Fruit fly (Drosophila melanogaster) whole organism, embryonic: ENCODE data around the gene CG15347.
A peak's percentile ranks its signal among the peaks of the same experiment; 100 is the strongest.

Experiments used
- Asciz ChIP-seq: fragments of 200-800 bp; sonication (Bioruptor generic); optimal IDR thresholded peaks from 2 replicates; lab custom pipeline; 2017; ENCODE audit warnings: missing biosample characterization, mild to moderate bottlenecking, missing genetic modification characterization, missing genetic modification reagents
- BEAF-32 ChIP-seq: fragments of 200-800 bp; sonication (Bioruptor generic); optimal IDR thresholded peaks from 3 replicates; lab custom pipeline; 2017; ENCODE audit warnings: missing biosample characterization, missing genetic modification characterization, mild to moderate bottlenecking, moderate library complexity, missing genetic modification reagents
- CG12391 ChIP-seq: fragments of 200-800 bp; sonication (Bioruptor generic); optimal IDR thresholded peaks from 3 replicates; lab custom pipeline; 2018; ENCODE audit warnings: missing biosample characterization, mild to moderate bottlenecking, missing genetic modification characterization, moderate library complexity
- CG15479 ChIP-seq: fragments of 200-800 bp; sonication (Bioruptor generic); optimal IDR thresholded peaks from 3 replicates; lab custom pipeline; 2019; ENCODE audit warnings: missing biosample characterization, mild to moderate bottlenecking, missing genetic modification characterization, moderate library complexity
- CG17186 ChIP-seq: fragments of 200-800 bp; sonication (Bioruptor generic); optimal IDR thresholded peaks from 3 replicates; lab custom pipeline; 2017; ENCODE audit warnings: missing biosample characterization, missing genetic modification reagents, missing genetic modification characterization
- CG17829 ChIP-seq: fragments of 200-800 bp; optimal IDR thresholded peaks from 2 replicates; lab custom pipeline; 2019; ENCODE audit warnings: missing biosample characterization, mild to moderate bottlenecking, missing genetic modification characterization, moderate library complexity
- CG2712 ChIP-seq: fragments of 200-800 bp; optimal IDR thresholded peaks from 3 replicates; lab custom pipeline; 2019; ENCODE audit warnings: missing biosample characterization, mild to moderate bottlenecking, missing genetic modification characterization, moderate library complexity
- CG2889 ChIP-seq: fragments of 200-800 bp; sonication (Bioruptor generic); IDR thresholded peaks from 3 replicates; pipeline ENCODE4 v1.3.6; 2022; ENCODE audit warnings: missing biosample characterization, missing genetic modification characterization
- CG3847 ChIP-seq: fragments of 200-800 bp; sonication (Bioruptor generic); IDR thresholded peaks from 2 replicates; pipeline ENCODE4 v1.3.6; 2022; ENCODE audit warnings: missing biosample characterization, missing genetic modification characterization
- CG3995 ChIP-seq: fragments of 200-800 bp; sonication (Bioruptor generic); optimal IDR thresholded peaks from 3 replicates; lab custom pipeline; 2016; ENCODE audit warnings: missing biosample characterization, missing genetic modification characterization
- CG4617 ChIP-seq: fragments of 200-800 bp; sonication (Bioruptor generic); optimal IDR thresholded peaks from 3 replicates; lab custom pipeline; 2016; ENCODE audit warnings: missing biosample characterization, missing genetic modification characterization, borderline replicate concordance
- CG7786 ChIP-seq: fragments of 200-800 bp; sonication (Bioruptor generic); optimal IDR thresholded peaks from 2 replicates; lab custom pipeline; 2016; ENCODE audit warnings: missing biosample characterization, missing genetic modification characterization
- CG7963 ChIP-seq: fragments of 200-800 bp; sonication (Bioruptor generic); IDR thresholded peaks from 3 replicates; pipeline ENCODE4 v1.3.6; 2022; ENCODE audit warnings: missing biosample characterization, missing genetic modification characterization; ENCODE audit not compliant: partially characterized antibody
- CG8924 ChIP-seq: fragments of 200-800 bp; optimal IDR thresholded peaks from 3 replicates; lab custom pipeline; 2019; ENCODE audit warnings: missing biosample characterization, mild to moderate bottlenecking, missing genetic modification characterization, moderate library complexity
- CG9817 ChIP-seq: fragments of 200-800 bp; sonication (Bioruptor generic); optimal IDR thresholded peaks from 2 replicates; lab custom pipeline; 2018; ENCODE audit warnings: missing biosample characterization, mild to moderate bottlenecking, missing genetic modification characterization, moderate library complexity
- Dp ChIP-seq: fragments of 200-800 bp; sonication (Bioruptor generic); optimal IDR thresholded peaks from 2 replicates; lab custom pipeline; 2018; ENCODE audit warnings: missing biosample characterization, mild to moderate bottlenecking, missing genetic modification characterization, moderate library complexity
- E2f2 ChIP-seq: fragments of 200-800 bp; sonication (Bioruptor generic); IDR thresholded peaks from 2 replicates; pipeline ENCODE4 v1.3.6; 2022; ENCODE audit warnings: missing biosample characterization, missing genetic modification characterization
- Fer1 ChIP-seq: fragments of 200-800 bp; sonication (Bioruptor generic); optimal IDR thresholded peaks from 2 replicates; lab custom pipeline; 2017; ENCODE audit warnings: missing biosample characterization, mild to moderate bottlenecking, missing genetic modification characterization
- HLH4C ChIP-seq: fragments of 200-800 bp; sonication (Bioruptor generic); IDR thresholded peaks from 3 replicates; pipeline ENCODE4 v1.3.6; 2022; ENCODE audit warnings: missing biosample characterization, missing genetic modification characterization; ENCODE audit not compliant: partially characterized antibody
- MESR4 ChIP-seq: fragments of 200-800 bp; sonication (Bioruptor generic); optimal IDR thresholded peaks from 2 replicates; lab custom pipeline; 2018; ENCODE audit warnings: missing biosample characterization, mild to moderate bottlenecking, missing genetic modification characterization, moderate library complexity
- Mad ChIP-seq: fragments of 200-800 bp; sonication (Bioruptor generic); optimal IDR thresholded peaks from 2 replicates; lab custom pipeline; 2016; ENCODE audit warnings: missing biosample characterization, missing genetic modification characterization
- Med ChIP-seq: fragments of 200-800 bp; sonication (Bioruptor generic); peaks from one replicate; lab custom pipeline; 2016; ENCODE audit warnings: missing biosample characterization, missing genetic modification characterization, mild to moderate bottlenecking, inconsistent platforms, moderate library complexity
- Myb ChIP-seq: fragments of 200-800 bp; sonication (Bioruptor generic); optimal IDR thresholded peaks from 2 replicates; lab custom pipeline; 2016; ENCODE audit warnings: missing biosample characterization, missing genetic modification characterization
- Opbp ChIP-seq: fragments of 200-800 bp; sonication (Bioruptor generic); IDR thresholded peaks from 3 replicates; pipeline ENCODE4 v1.3.6; 2022; ENCODE audit warnings: missing biosample characterization, missing genetic modification characterization; ENCODE audit not compliant: partially characterized antibody
- Pdp1 ChIP-seq, 2 experiments: fragments of 200-800 bp; sonication (Bioruptor generic); optimal IDR thresholded peaks; 3 replicates each; lab custom pipeline; 2016; ENCODE audit warnings: missing biosample characterization in 2 of 2, missing genetic modification characterization in 2 of 2, mild to moderate bottlenecking in 1 of 2, moderate library complexity in 1 of 2
- Rfx ChIP-seq: fragments of 200-800 bp; sonication (Bioruptor generic); IDR thresholded peaks from 2 replicates; pipeline ENCODE4 v1.3.6; 2022; ENCODE audit warnings: missing biosample characterization, missing genetic modification characterization
- Sry-δ ChIP-seq: fragments of 200-800 bp; sonication (Bioruptor generic); optimal IDR thresholded peaks from 2 replicates; lab custom pipeline; 2016; ENCODE audit warnings: missing biosample characterization, missing genetic modification characterization
- Trl ChIP-seq, 3 experiments: fragments of >200 bp in 2 of 3; fragments of 200-800 bp in 1 of 3; sonication (Bioruptor generic) in 1 of 3; optimal IDR thresholded peaks; 2 replicates in 1 of 3; 3 replicates in 2 of 3; lab custom pipeline; 2016 to 2017; ENCODE audit warnings: missing biosample characterization in 1 of 3, missing genetic modification characterization in 1 of 3
- bsh ChIP-seq, 2 experiments: fragments of 200-800 bp; sonication (Bioruptor generic); optimal IDR thresholded peaks; 2 replicates each; lab custom pipeline; 2017 to 2018; ENCODE audit warnings: mild to moderate bottlenecking in 2 of 2, missing biosample characterization in 2 of 2, missing genetic modification characterization in 2 of 2, moderate library complexity in 1 of 2
- crp ChIP-seq, 2 experiments: fragments of 200-800 bp; sonication (Bioruptor generic); optimal IDR thresholded peaks; 2 replicates in 1 of 2; 3 replicates in 1 of 2; lab custom pipeline; 2017; ENCODE audit warnings: missing biosample characterization in 2 of 2, missing genetic modification characterization in 2 of 2, mild to moderate bottlenecking in 1 of 2, moderate library complexity in 1 of 2
- dati ChIP-seq: fragments of 200-800 bp; sonication (Bioruptor generic); IDR thresholded peaks from 2 replicates; pipeline ENCODE4 v1.3.6; 2022; ENCODE audit warnings: missing biosample characterization, missing genetic modification characterization
- dm ChIP-seq: fragments of 200-800 bp; sonication (Bioruptor generic); optimal IDR thresholded peaks from 3 replicates; lab custom pipeline; 2016; ENCODE audit warnings: missing biosample characterization, missing genetic modification characterization
- dmrt11E ChIP-seq: fragments of 200-800 bp; sonication (Bioruptor generic); optimal IDR thresholded peaks from 3 replicates; lab custom pipeline; 2018; ENCODE audit warnings: missing biosample characterization, mild to moderate bottlenecking, missing genetic modification characterization, moderate library complexity
- fd64A ChIP-seq: fragments of 200-800 bp; sonication (Bioruptor generic); optimal IDR thresholded peaks from 3 replicates; lab custom pipeline; 2018; ENCODE audit warnings: missing biosample characterization, mild to moderate bottlenecking, missing genetic modification characterization
- fu2 ChIP-seq: fragments of 200-800 bp; sonication (Bioruptor generic); optimal IDR thresholded peaks from 2 replicates; lab custom pipeline; 2016; ENCODE audit warnings: missing biosample characterization, missing genetic modification characterization
- jumu ChIP-seq: fragments of 200-800 bp; sonication (Bioruptor generic); optimal IDR thresholded peaks from 3 replicates; lab custom pipeline; 2016; ENCODE audit warnings: missing biosample characterization, missing genetic modification characterization
- knrl ChIP-seq: fragments of 200-800 bp; sonication (Bioruptor generic); IDR thresholded peaks from 3 replicates; pipeline ENCODE4 v1.3.6; 2022; ENCODE audit warnings: missing biosample characterization, missing genetic modification characterization; ENCODE audit not compliant: partially characterized antibody
- nmo ChIP-seq: fragments of 200-800 bp; sonication (Bioruptor generic); optimal IDR thresholded peaks from 2 replicates; lab custom pipeline; 2018; ENCODE audit warnings: missing biosample characterization, mild to moderate bottlenecking, missing genetic modification characterization, moderate library complexity
- phol ChIP-seq: fragments of 200-800 bp; sonication (Bioruptor generic); optimal IDR thresholded peaks from 3 replicates; lab custom pipeline; 2018; ENCODE audit warnings: missing biosample characterization, mild to moderate bottlenecking, missing genetic modification characterization, moderate library complexity
- pzg ChIP-seq: fragments of 200-800 bp; sonication (Bioruptor generic); optimal IDR thresholded peaks from 3 replicates; lab custom pipeline; 2018; ENCODE audit warnings: missing biosample characterization, mild to moderate bottlenecking, missing genetic modification characterization, moderate library complexity
- row ChIP-seq: fragments of 200-800 bp; sonication (Bioruptor generic); IDR thresholded peaks from 3 replicates; pipeline ENCODE4 v1.3.6; 2022; ENCODE audit warnings: missing biosample characterization, missing genetic modification characterization
- sens ChIP-seq: fragments of 200-800 bp; sonication (Bioruptor generic); peaks from one replicate; lab custom pipeline; 2016; ENCODE audit warnings: missing biosample characterization, missing genetic modification characterization
- sob ChIP-seq: fragments of 200-800 bp; sonication (Bioruptor generic); IDR thresholded peaks from 2 replicates; pipeline ENCODE4 v1.3.6; 2022; ENCODE audit warnings: missing biosample characterization, missing genetic modification characterization
- ssp ChIP-seq: fragments of 200-800 bp; sonication (Bioruptor generic); IDR thresholded peaks from 2 replicates; pipeline ENCODE4 v1.3.6; 2022; ENCODE audit warnings: missing biosample characterization, missing genetic modification characterization
- stwl ChIP-seq: fragments of 200-800 bp; sonication (Bioruptor generic); optimal IDR thresholded peaks from 3 replicates; lab custom pipeline; 2018; ENCODE audit warnings: missing biosample characterization, mild to moderate bottlenecking, missing genetic modification characterization, moderate library complexity
- trem ChIP-seq: fragments of 200-800 bp; optimal IDR thresholded peaks from 3 replicates; lab custom pipeline; 2019; ENCODE audit warnings: missing biosample characterization, mild to moderate bottlenecking, missing genetic modification characterization, moderate library complexity
- trh ChIP-seq: fragments of 200-800 bp; sonication (Bioruptor generic); optimal IDR thresholded peaks from 2 replicates; lab custom pipeline; 2016; ENCODE audit warnings: missing biosample characterization, missing genetic modification characterization

CG15347 gene

DNA sequence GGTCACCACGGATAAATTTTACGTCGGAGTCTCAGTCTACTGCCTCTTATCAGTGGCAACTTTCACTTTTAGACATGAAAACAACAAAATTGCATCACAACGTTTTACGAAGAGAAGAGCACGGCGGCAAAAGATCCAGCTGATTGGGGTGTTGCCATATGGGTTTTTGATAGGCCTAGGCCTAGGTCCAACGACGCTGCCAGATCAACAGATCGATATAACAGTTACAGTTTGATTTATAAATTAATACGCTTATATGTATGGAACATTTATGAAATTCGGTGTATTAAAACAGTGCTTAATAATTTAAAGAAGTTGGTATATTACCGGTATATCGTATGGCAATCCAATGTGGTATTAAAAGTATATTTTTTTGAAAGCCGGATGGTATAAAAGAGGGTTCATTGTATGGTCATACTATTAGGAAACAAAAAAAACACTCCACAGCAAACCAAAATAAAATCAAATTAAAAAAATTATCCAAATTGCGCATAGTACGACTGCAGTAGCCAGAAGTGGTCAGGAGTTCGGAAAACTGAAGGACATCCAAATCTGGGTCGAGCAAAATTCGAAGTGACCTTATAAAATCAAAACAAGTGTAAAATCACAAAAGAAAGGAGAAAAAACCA is 23.9 kb downstream of the CG15347 start, which contains the start of gene CG1440 (continued):
- TF ChIP-seq CG8924 (tag; lab: Kevin White, UChicago) (peak; percentile 73), CG3995 (GFP tag; lab: Kevin White, UChicago) (no peak), CG15479 (GFP tag; lab: Kevin White, UChicago) (peak; percentile 64), Asciz (no peak), E2f2 (GFP tag; lab: Robert Waterston, UW) (peak; percentile 70), MESR4 (GFP tag; lab: Kevin White, UChicago) (peak; percentile 42), dm (GFP tag; lab: Kevin White, UChicago) (peak; percentile 32), CG7786 (GFP tag; lab: Kevin White, UChicago) (peak; percentile 11), CG2889 (0 out of 3 replicates have a peak, but pooled peaks have one; percentile 31), fu2 (GFP tag; lab: Kevin White, UChicago) (peak; percentile 11), Dp (GFP tag; lab: Kevin White, UChicago) (peak; percentile 62), Pdp1 (GFP tag; optimal IDR thresholded peaks at IDR 0.05; lab: Kevin White, UChicago) (peak in 1 of 2 experiments; percentile 89), Opbp (GFP tag; lab: Robert Waterston, UW) (0 out of 3 replicates have a peak, but pooled peaks have one; percentile 15), Myb (GFP tag; lab: Kevin White, UChicago) (peak; percentile 43), CG9817 (tag; lab: Kevin White, UChicago) (no peak), ssp (GFP tag; lab: Robert Waterston, UW) (no peak), trem (tag; lab: Kevin White, UChicago) (peak; percentile 64), CG17829 (tag; lab: Kevin White, UChicago) (peak; percentile 16), CG3847 (GFP tag; lab: Robert Waterston, UW) (peak; percentile 45; the same call in 1 of the 2 replicates), HLH4C (no peak), Fer1 (GFP tag; lab: Kevin White, UChicago) (peak; percentile 20), Trl (optimal IDR thresholded peaks at IDR 0.05; lab: Kevin White, UChicago) (no peak), Trl (GFP tag; optimal IDR thresholded peaks at IDR 0.05; lab: Kevin White, UChicago) (peak; percentile 10), dmrt11E (peak; percentile 24), CG17186 (GFP tag; lab: Kevin White, UChicago) (no peak), trh (GFP tag; lab: Kevin White, UChicago) (no peak), dati (no peak), CG7963 (GFP tag; lab: Robert Waterston, UW) (no peak), CG4617 (GFP tag; lab: Kevin White, UChicago) (peak; percentile 20), Mad (GFP tag; lab: Kevin White, UChicago) (peak; percentile 4), Rfx (peak; percentile 40; the same call in 1 of the 2 replicates), nmo (peak; percentile 43), CG2712 (tag; lab: Kevin White, UChicago) (peak; percentile 21), sens (GFP tag; lab: Kevin White, UChicago) (peak; percentile 86), sob (GFP tag; lab: Robert Waterston, UW) (0 out of 2 replicates have a peak, but pooled peaks have one; percentile 34), bsh (GFP tag; optimal IDR thresholded peaks at IDR 0.05; lab: Kevin White, UChicago) (peak in 1 of 2 experiments; percentile 46), row (GFP tag; lab: Robert Waterston, UW) (peak; percentile 44; the same call in 2 of the 3 replicates), Med (GFP tag; lab: Kevin White, UChicago) (peak; percentile 91), crp (GFP tag; optimal IDR thresholded peaks at IDR 0.05; lab: Kevin White, UChicago) (peak; percentile 19 to 92), BEAF-32 (peak; percentile 62), fd64A (no peak), CG12391 (tag; lab: Kevin White, UChicago) (peak; percentile 66), jumu (GFP tag; lab: Kevin White, UChicago) (peak; percentile 20), knrl (GFP tag; lab: Robert Waterston, UW) (peak; percentile 11; the same call in 1 of the 3 replicates), phol (tag; lab: Kevin White, UChicago) (peak; percentile 59), pzg (peak; percentile 84), Sry-δ (GFP tag; lab: Kevin White, UChicago) (peak; percentile 30), stwl (tag; lab: Kevin White, UChicago) (peak; percentile 39)
